Fruit fly (Drosophila melanogaster): ENCODE measurements around the gene CG13124.

Gene CG13124

DNA sequence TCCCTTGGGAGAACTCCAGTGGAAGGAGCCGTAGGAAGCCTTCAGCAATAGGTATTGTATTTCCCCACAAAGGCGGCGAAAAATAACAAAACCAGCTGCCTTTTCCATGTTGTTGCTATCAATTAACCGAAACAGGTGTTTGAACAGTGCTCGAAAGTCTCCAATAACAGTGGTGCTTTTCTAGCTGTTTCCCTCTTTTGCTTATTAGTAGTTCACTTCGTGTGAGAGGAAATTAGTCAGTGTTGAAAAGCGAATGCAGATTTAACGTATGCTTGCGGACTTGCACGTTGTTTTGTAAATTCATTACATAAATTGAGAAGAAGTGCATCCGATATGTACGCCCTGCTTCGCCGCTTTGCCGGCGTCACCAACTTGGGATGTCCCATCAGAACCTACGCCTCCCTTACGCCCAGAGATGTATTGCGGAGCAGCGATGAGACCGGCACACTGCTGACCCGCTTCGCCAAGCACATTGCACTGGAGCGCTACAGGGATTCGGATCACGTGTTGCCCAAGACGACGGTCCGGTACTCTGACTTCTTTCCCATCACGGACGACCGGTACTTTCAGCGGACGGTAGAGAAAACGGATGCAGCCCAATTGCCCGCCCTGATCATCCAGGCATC is 30.3 kb upstream of the CG13124 start, which contains the start of the genes Datp and CG4619:
Datp (minus strand) TSS at position 160 of the 626 bp plus-strand sequence.
CG4619 (plus strand) TSS at position 233 of the 626 bp plus-strand sequence.
- TF ChIP-seq Sin3A (optimal IDR thresholded peaks at IDR 0.05) (no peak), insv (optimal IDR thresholded peaks at IDR 0.05) (no peak), h (optimal IDR thresholded peaks at IDR 0.05) (no peak)

DNA sequence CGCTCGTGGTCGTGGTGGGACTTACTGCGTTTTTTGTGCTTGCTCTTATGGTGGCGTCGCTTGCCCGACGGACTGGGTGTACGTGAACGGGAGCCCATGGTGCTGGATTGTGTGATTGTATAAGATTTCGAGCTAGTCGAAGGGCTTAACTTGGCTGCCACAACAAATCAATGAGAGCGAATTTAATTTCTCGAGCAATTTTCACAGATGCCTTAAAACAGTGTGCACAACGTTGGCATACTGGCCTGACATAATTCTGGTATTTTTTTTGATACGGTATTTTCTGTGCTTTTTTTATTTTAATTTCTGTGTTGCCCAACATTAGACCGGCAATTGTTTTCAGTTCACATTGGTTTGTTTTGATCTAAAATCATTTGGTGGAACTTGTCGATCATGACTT is 29.5 kb upstream of the CG13124 start, which contains the start of gene Arglu1:
Arglu1 (minus strand) TSS at position 227 of the 400 bp plus-strand sequence.
- no peak for TF ChIP-seq insv (optimal IDR thresholded peaks at IDR 0.05)
- TF ChIP-seq Myc (optimal IDR thresholded peaks at IDR 0.05) = no peak
- TF ChIP-seq psq (optimal IDR thresholded peaks at IDR 0.05) = no peak
- no peak for TF ChIP-seq Sin3A (optimal IDR thresholded peaks at IDR 0.05)
- no peak for TF ChIP-seq ttk (optimal IDR thresholded peaks at IDR 0.05)
- TF ChIP-seq h (optimal IDR thresholded peaks at IDR 0.05) = no peak

DNA sequence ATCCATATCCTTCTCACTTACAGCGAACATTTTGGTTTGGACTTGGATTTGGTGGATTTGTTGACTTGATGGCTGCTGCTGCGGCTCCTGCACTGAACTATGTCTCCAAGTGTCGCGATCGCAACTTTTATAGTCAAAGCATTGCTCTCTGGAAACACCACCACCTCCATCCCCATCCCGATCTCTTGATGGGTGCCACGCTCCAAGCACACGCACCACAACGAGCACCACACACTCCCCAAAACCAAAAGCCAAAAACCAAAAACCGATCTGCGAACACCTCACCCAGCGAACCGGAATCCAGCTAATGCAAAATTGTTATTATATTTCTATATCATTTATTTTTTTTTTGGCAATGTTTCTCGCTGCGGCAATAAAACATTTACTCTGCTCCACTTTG is 24.6 kb upstream of the CG13124 start, which contains the start of gene Cpr30F:
Cpr30F (minus strand) TSS at position 101 of the 400 bp plus-strand sequence.
- no peak for TF ChIP-seq Myc (optimal IDR thresholded peaks at IDR 0.05)
- no peak for TF ChIP-seq psq (optimal IDR thresholded peaks at IDR 0.05)
- TF ChIP-seq ttk (optimal IDR thresholded peaks at IDR 0.05) = no peak
- TF ChIP-seq Sin3A (optimal IDR thresholded peaks at IDR 0.05) = no peak
- no peak for TF ChIP-seq insv (optimal IDR thresholded peaks at IDR 0.05)
- TF ChIP-seq h (optimal IDR thresholded peaks at IDR 0.05) = no peak

DNA sequence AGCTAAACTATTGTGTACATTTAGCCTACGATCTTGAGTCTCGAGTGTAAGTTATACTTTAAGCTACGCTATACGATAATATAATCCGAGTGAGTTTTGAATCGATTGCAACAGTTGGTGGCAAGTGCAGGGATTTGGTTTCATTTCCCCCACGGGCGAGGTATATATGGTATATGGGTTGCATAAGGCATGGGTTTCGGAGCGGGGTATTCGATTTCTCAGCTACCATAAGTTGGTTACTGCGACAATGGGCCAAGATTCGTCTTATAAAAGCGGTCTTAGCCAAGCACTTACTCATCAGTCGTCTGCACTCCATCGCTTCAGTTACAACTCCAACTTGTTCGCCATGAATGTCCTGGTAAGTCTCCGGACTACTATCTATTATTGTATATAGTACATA is 21.8 kb upstream of the CG13124 start, which contains the start of gene CG42367:
CG42367 (plus strand) TSS at position 301 of the 400 bp plus-strand sequence.
- no peak for TF ChIP-seq psq (optimal IDR thresholded peaks at IDR 0.05)
- TF ChIP-seq Myc (optimal IDR thresholded peaks at IDR 0.05) = no peak
- TF ChIP-seq h (optimal IDR thresholded peaks at IDR 0.05) = no peak
- TF ChIP-seq Sin3A (optimal IDR thresholded peaks at IDR 0.05) = no peak
- no peak for TF ChIP-seq ttk (optimal IDR thresholded peaks at IDR 0.05)
- no peak for TF ChIP-seq insv (optimal IDR thresholded peaks at IDR 0.05)

DNA sequence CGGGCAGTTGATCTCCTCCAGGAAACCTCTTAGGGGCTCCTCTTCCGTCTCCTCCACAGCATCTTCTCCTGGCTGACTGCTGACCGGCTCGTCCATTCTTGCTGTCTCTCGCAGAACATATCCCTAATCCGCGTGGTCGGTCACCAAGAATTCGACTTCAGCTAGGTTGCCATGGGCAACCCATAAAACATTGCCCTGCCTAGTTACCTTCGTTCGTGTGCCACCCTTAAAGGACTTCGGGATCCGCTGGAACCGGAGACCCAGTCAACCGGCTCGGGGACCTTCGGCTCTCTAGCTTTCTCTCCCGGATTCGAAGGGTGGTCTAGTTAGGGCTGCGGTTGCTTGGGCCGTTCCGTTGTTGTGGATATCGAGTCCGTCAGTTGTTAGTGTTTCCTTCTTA is 16.3 kb upstream of the CG13124 start, which contains the start of the genes TbCMF46 and CG42366:
TbCMF46 (minus strand) TSS at position 101 of the 400 bp plus-strand sequence.
CG42366 (plus strand) TSS at position 397 of the 400 bp plus-strand sequence.
- TF ChIP-seq insv (optimal IDR thresholded peaks at IDR 0.05) (no peak), ttk (optimal IDR thresholded peaks at IDR 0.05) (no peak), Sin3A (optimal IDR thresholded peaks at IDR 0.05) (no peak), Myc (optimal IDR thresholded peaks at IDR 0.05) (no peak), psq (optimal IDR thresholded peaks at IDR 0.05) (no peak), h (optimal IDR thresholded peaks at IDR 0.05) (no peak)

DNA sequence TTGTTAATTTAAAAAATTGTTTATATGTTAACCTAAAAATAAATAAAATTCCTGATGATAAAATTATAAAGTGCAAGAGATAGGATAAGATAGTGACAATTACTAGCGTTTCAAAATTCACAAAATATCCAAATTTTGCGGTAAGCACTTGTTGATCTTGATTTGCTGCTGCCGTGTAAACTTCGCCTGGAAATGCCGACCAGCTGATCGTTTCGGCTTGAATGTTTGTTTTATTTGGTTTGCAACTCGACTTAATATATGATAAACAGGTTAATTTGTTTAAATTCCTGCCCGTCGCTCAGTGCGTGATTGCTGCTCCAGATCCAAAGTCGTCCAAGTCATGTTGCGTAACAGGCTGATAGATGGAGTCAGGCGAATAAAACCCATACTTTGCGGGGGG is 13.0 kb upstream of the CG13124 start, which contains the start of gene CG4592:
CG4592 (plus strand) TSS at position 233 of the 400 bp plus-strand sequence.
- TF ChIP-seq Myc (optimal IDR thresholded peaks at IDR 0.05) = no peak
- no peak for TF ChIP-seq psq (optimal IDR thresholded peaks at IDR 0.05)
- TF ChIP-seq h (optimal IDR thresholded peaks at IDR 0.05) = no peak
- TF ChIP-seq Sin3A (optimal IDR thresholded peaks at IDR 0.05) = no peak
- no peak for TF ChIP-seq ttk (optimal IDR thresholded peaks at IDR 0.05)
- no peak for TF ChIP-seq insv (optimal IDR thresholded peaks at IDR 0.05)

DNA sequence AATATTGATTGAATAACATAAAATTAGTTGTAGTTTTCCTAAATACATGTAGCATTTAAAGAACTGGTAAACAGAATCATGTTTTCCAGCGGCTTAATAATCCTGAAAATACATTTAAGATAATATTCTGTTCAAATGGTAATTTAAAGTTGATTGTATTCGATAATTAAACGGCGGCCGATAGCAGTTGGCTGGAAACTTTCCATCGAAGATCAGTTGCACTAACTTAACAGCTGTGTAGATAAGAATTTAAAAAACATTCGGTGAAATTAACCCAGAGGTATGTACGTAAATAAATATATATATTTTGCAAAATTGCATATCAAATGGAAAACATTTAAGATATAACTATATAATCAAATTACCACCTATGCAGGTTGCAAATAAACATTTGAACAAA is 11.5 kb upstream of the CG13124 start, which contains the start of gene CG4594:
CG4594 (plus strand) TSS at position 212 of the 400 bp plus-strand sequence.
- no peak for TF ChIP-seq ttk (optimal IDR thresholded peaks at IDR 0.05)
- no peak for TF ChIP-seq h (optimal IDR thresholded peaks at IDR 0.05)
- no peak for TF ChIP-seq Sin3A (optimal IDR thresholded peaks at IDR 0.05)
- no peak for TF ChIP-seq psq (optimal IDR thresholded peaks at IDR 0.05)
- TF ChIP-seq Myc (optimal IDR thresholded peaks at IDR 0.05) = no peak
- no peak for TF ChIP-seq insv (optimal IDR thresholded peaks at IDR 0.05)

DNA sequence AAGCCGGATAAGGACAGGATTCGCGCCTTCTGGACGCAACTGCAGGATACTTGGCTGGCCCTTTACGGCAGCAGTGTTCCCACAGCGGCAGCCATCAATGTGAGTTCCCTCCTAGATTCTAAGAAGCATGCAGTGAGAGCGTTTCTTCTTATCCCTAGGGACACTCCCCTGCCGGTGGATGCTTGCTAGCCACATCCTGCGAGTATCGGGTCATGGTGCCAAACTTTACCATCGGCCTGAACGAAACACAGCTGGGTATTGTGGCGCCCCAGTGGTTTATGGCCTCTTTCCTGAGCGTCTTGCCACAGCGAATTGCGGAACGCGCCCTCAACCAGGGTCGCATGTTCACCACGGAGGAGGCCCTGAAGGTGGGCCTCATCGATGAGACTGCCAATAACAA is 10.8 kb upstream of the CG13124 start:
- no peak for TF ChIP-seq Sin3A (optimal IDR thresholded peaks at IDR 0.05)
- no peak for TF ChIP-seq psq (optimal IDR thresholded peaks at IDR 0.05)
- no peak for TF ChIP-seq h (optimal IDR thresholded peaks at IDR 0.05)
- TF ChIP-seq ttk (optimal IDR thresholded peaks at IDR 0.05) = no peak
- no peak for TF ChIP-seq Myc (optimal IDR thresholded peaks at IDR 0.05)
- TF ChIP-seq insv (optimal IDR thresholded peaks at IDR 0.05) = no peak

DNA sequence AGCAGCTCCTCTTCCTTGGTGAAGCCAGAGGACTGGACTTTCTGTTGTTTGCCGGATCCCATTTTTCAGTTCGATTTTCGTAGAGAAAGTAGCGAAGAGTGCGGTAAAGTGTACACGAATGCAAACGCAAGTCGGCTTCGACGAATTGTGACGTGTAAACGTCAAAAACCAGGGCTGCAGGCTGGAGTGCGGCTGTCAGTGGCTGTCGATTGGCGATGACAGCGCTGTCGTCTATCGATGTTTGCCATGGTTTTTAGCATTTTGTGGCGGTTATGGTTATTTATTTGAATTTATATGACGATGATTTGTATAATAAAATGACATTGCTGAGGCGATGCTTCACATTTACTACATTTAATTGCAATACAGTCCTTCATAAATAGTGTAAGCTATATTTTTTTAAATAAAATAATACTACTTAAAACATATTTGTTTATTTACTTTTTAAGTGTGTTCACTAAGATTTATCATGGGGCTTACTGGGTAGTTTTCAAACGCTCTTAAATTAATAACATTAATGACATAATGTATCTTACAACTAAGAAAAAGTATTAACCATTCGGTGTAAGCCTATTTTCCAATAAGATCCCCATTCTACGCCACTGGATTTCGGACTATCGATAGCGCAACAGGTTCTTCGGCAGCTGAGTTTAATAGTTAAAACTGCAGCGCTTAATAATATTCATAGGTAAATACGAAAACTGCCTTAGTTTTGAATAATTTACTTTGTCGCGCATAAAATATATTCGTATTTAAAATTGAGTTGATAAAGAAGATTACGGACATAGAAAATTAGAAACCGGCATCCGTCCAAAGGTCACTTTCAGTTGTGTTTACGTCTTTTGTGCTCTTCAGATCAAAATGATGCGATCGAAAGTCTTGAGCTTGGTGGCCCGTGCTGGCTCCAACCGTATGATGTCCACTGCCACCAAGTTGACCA is 9.9 kb upstream of the CG13124 start, which contains the start of the genes CG5885 and CG4598:
CG5885 (minus strand) TSS at position 311 of the 940 bp plus-strand sequence.
CG4598 (plus strand) TSS at position 599 of the 940 bp plus-strand sequence.
- TF ChIP-seq insv (optimal IDR thresholded peaks at IDR 0.05) (no peak), psq (optimal IDR thresholded peaks at IDR 0.05) (no peak), ttk (optimal IDR thresholded peaks at IDR 0.05) (no peak), Sin3A (optimal IDR thresholded peaks at IDR 0.05) (no peak)

DNA sequence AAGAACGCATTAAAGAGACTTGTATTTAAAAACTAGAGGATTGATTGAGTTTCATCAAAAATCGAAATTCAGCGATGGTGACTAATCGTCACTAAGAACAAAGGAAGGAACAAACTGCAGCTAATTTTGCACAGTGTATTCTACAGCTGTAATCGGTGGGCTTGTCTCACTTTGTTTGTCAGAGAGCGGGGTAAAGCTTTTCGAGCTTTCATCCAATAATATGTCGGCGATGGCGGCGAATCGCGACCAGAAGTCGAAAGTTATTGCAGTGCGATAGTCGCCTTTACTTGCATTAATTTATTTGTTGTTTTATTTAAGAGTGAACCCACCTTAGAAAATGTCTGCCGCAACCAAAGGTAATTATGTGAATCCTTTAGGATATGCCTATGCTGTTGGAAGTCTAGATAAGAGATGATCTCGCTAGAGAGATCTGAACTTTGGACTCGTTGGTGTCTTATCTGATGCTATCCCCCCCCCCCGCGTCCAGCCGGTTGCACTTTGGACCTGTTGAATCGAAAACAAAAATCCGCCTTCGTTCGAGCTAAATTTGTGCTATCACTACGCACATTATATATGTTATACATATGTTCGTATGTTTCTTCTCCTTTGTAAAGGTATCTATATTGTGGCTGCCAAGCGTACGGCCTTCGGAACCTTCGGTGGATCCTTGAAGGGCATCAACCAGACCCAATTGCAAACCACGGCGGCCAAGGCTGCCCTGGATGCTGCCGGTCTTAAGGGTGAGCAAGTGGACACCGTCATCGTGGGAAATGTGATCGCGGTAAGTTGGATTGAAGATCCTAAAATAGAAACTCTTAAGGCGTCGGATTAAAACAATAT is 6.8 kb upstream of the CG13124 start, which contains the start of gene yip2:
yip2 (plus strand) TSS at position 243 of the 840 bp plus-strand sequence.
- TF ChIP-seq psq (optimal IDR thresholded peaks at IDR 0.05) = no peak
- no peak for TF ChIP-seq Sin3A (optimal IDR thresholded peaks at IDR 0.05)
- TF ChIP-seq insv (optimal IDR thresholded peaks at IDR 0.05) = no peak
- TF ChIP-seq ttk (optimal IDR thresholded peaks at IDR 0.05) = no peak
- no peak for TF ChIP-seq Myc (optimal IDR thresholded peaks at IDR 0.05)
- no peak for TF ChIP-seq h (optimal IDR thresholded peaks at IDR 0.05)

Data from Kc167 (cell line).